Worm (Caenorhabditis elegans) whole organism, L4 larva: ENCODE results near the gene C45H4.14.

Experiments
- F44E2.7 ChIP-seq: fragments of 200-800 bp; sonication (Bioruptor generic); IDR thresholded peaks from 2 replicates; pipeline ENCODE4 v2.1.2; 2022; ENCODE audit warnings: missing genetic modification characterization, missing compliant biosample characterization
- Y105C5A.15 ChIP-seq: fragments of 200-800 bp; sonication (Bioruptor generic); IDR thresholded peaks from 2 replicates; pipeline ENCODE4 v1.3.6; 2022; ENCODE audit warnings: missing genetic modification characterization, missing compliant biosample characterization
- Y5F2A.4 ChIP-seq: fragments of 200-800 bp; sonication (Bioruptor generic); optimal IDR thresholded peaks from 2 replicates; lab custom pipeline; 2018; ENCODE audit warnings: mild to moderate bottlenecking, missing genetic modification characterization, missing compliant biosample characterization
- ZK546.5 ChIP-seq, 2 experiments: sonication (generic microtip); optimal IDR thresholded peaks; 2 replicates each; lab custom pipeline; 2017; ENCODE audit warnings: missing biosample characterization in 2 of 2, missing genetic modification characterization in 2 of 2
- aha-1 ChIP-seq: fragments of 150-350 bp; peaks from one replicate; lab custom pipeline; 2014; ENCODE audit warnings: missing biosample characterization, missing genetic modification characterization
- aly-2 ChIP-seq: sonication (generic microtip); optimal IDR thresholded peaks from 2 replicates; lab custom pipeline; 2018; ENCODE audit warnings: missing biosample characterization, missing genetic modification characterization
- arid-1 ChIP-seq: fragments of 200-800 bp; sonication (Bioruptor generic); conservative IDR thresholded peaks from 2 replicates; pipeline ENCODE4 v1.3.6; 2022; ENCODE audit warnings: missing genetic modification reagents, missing genetic modification characterization, missing compliant biosample characterization
- attf-4 ChIP-seq: sonication (generic microtip); optimal IDR thresholded peaks from 3 replicates; lab custom pipeline; 2017; ENCODE audit warnings: missing biosample characterization, missing genetic modification characterization
- ceh-20 ChIP-seq: fragments of 200-800 bp; sonication (Bioruptor generic); IDR thresholded peaks from 2 replicates; pipeline ENCODE4 v1.3.6; 2022; ENCODE audit warnings: missing genetic modification reagents, missing genetic modification characterization, missing compliant biosample characterization
- ceh-44 ChIP-seq: fragments of 200-800 bp; sonication (Bioruptor generic); IDR thresholded peaks from 2 replicates; pipeline ENCODE4 v1.3.6; 2022; ENCODE audit warnings: missing genetic modification reagents, missing genetic modification characterization, missing compliant biosample characterization
- ceh-82 ChIP-seq: sonication (generic microtip); optimal IDR thresholded peaks from 2 replicates; lab custom pipeline; 2017; ENCODE audit warnings: missing biosample characterization, missing genetic modification characterization
- daf-16 ChIP-seq, 3 experiments: sonication (generic microtip); optimal IDR thresholded peaks; 2 replicates each; lab custom pipeline; 2016 to 2017; ENCODE audit warnings: missing genetic modification characterization in 3 of 3, missing genetic modification reagents in 3 of 3, mild to moderate bottlenecking in 2 of 3, missing compliant biosample characterization in 2 of 3, missing biosample characterization in 1 of 3, moderate library complexity in 1 of 3
- dmd-6 ChIP-seq: fragments of 200-800 bp; sonication (Bioruptor generic); IDR thresholded peaks from 2 replicates; pipeline ENCODE4 v1.3.6; 2022; ENCODE audit warnings: missing genetic modification reagents, missing genetic modification characterization, missing compliant biosample characterization
- duxl-1 ChIP-seq: sonication (generic microtip); optimal IDR thresholded peaks from 2 replicates; lab custom pipeline; 2016; ENCODE audit warnings: mild to moderate bottlenecking, missing genetic modification characterization, moderate library complexity, missing compliant biosample characterization; ENCODE audit not compliant: poor library complexity
- hlh-30 ChIP-seq: sonication (generic microtip); optimal IDR thresholded peaks from 2 replicates; lab custom pipeline; 2017; ENCODE audit warnings: antibody characterized with exemption, mild to moderate bottlenecking, missing genetic modification characterization, missing compliant biosample characterization; ENCODE audit not compliant: insufficient read depth
- hmg-1.1 ChIP-seq: fragments of 200-800 bp; sonication (Bioruptor generic); IDR thresholded peaks from 2 replicates; pipeline ENCODE4 v1.3.6; 2022; ENCODE audit warnings: missing genetic modification reagents, missing genetic modification characterization, missing compliant biosample characterization
- lin-1 ChIP-seq: fragments of 200-800 bp; sonication (Bioruptor generic); IDR thresholded peaks from 2 replicates; pipeline ENCODE4 v1.3.6; 2022; ENCODE audit warnings: missing genetic modification reagents, missing genetic modification characterization, missing compliant biosample characterization
- lin-29 ChIP-seq: fragments of 200-800 bp; sonication (Bioruptor generic); IDR thresholded peaks from 2 replicates; pipeline ENCODE4 v1.3.6; 2022; ENCODE audit warnings: missing genetic modification reagents, missing genetic modification characterization, missing compliant biosample characterization
- mdt-29 ChIP-seq: fragments of 200-800 bp; sonication (Bioruptor generic); IDR thresholded peaks from 2 replicates; pipeline ENCODE4 v1.3.6; 2022; ENCODE audit warnings: missing genetic modification reagents, missing genetic modification characterization, missing compliant biosample characterization
- mep-1 ChIP-seq: fragments of 150-350 bp; sonication (generic microtip); optimal IDR thresholded peaks from 3 replicates; lab custom pipeline; 2014; ENCODE audit warnings: missing biosample characterization, missing genetic modification characterization
- mes-2 ChIP-seq: sonication (generic microtip); optimal IDR thresholded peaks from 2 replicates; lab custom pipeline; 2016; ENCODE audit warnings: missing genotype, mild to moderate bottlenecking, missing genetic modification characterization, missing compliant biosample characterization; ENCODE audit not compliant: poor library complexity, severe bottlenecking
- nhr-237 ChIP-seq: sonication (generic microtip); optimal IDR thresholded peaks from 2 replicates; lab custom pipeline; 2017; ENCODE audit warnings: missing biosample characterization, missing genetic modification characterization
- nhr-28 ChIP-seq: fragments of 150-350 bp; optimal IDR thresholded peaks from 2 replicates; lab custom pipeline; 2014; ENCODE audit warnings: missing biosample characterization, missing genetic modification characterization
- rbr-2 ChIP-seq: sonication (generic microtip); optimal IDR thresholded peaks from 2 replicates; lab custom pipeline; 2016; ENCODE audit warnings: missing genotype, missing genetic modification characterization, missing compliant biosample characterization
- sdz-12 ChIP-seq: fragments of 200-800 bp; sonication (Bioruptor generic); optimal IDR thresholded peaks from 2 replicates; lab custom pipeline; 2018; ENCODE audit warnings: mild to moderate bottlenecking, missing genetic modification characterization, missing compliant biosample characterization
- set-16 ChIP-seq: fragments of 200-800 bp; sonication (Bioruptor generic); IDR thresholded peaks from 2 replicates; pipeline ENCODE4 v1.3.6; 2022; ENCODE audit warnings: missing genetic modification reagents, missing genetic modification characterization, missing compliant biosample characterization
- spr-1 ChIP-seq: sonication (generic microtip); optimal IDR thresholded peaks from 2 replicates; lab custom pipeline; 2016; ENCODE audit warnings: mild to moderate bottlenecking, missing genetic modification characterization, missing compliant biosample characterization
- spr-3 ChIP-seq: fragments of 200-800 bp; sonication (Bioruptor generic); optimal IDR thresholded peaks from 2 replicates; lab custom pipeline; 2018; ENCODE audit warnings: mild to moderate bottlenecking, missing genetic modification characterization, missing compliant biosample characterization
- unc-39 ChIP-seq: sonication (generic microtip); optimal IDR thresholded peaks from 2 replicates; lab custom pipeline; 2017; ENCODE audit warnings: missing biosample characterization, missing genetic modification characterization
- unc-62 ChIP-seq, 3 experiments: fragments of 150-350 bp in 1 of 3; sonication (generic microtip); optimal IDR thresholded peaks in 2 of 3; peaks in 1 of 3; 1 replicate in 1 of 3; 2 replicates in 2 of 3; lab custom pipeline; 2014 to 2017; ENCODE audit warnings: missing biosample characterization in 3 of 3, missing genetic modification characterization in 3 of 3, missing genetic modification reagents in 3 of 3, missing genotype in 1 of 3
- zfp-2 ChIP-seq: sonication (generic microtip); optimal IDR thresholded peaks from 2 replicates; lab custom pipeline; 2016; ENCODE audit warnings: mild to moderate bottlenecking, missing genetic modification characterization, missing compliant biosample characterization
- zip-11 ChIP-seq: fragments of 200-800 bp; sonication (Bioruptor generic); IDR thresholded peaks from 2 replicates; pipeline ENCODE4 v1.3.6; 2022; ENCODE audit warnings: missing genetic modification characterization, missing compliant biosample characterization
- zip-2 ChIP-seq: fragments of 150-350 bp; optimal IDR thresholded peaks from 2 replicates; lab custom pipeline; 2014; ENCODE audit warnings: missing biosample characterization, missing genetic modification characterization
- ztf-7 ChIP-seq: fragments of 150-350 bp; optimal IDR thresholded peaks from 2 replicates; lab custom pipeline; 2014; ENCODE audit warnings: missing biosample characterization, missing genetic modification characterization

The C45H4.14 gene

DNA sequence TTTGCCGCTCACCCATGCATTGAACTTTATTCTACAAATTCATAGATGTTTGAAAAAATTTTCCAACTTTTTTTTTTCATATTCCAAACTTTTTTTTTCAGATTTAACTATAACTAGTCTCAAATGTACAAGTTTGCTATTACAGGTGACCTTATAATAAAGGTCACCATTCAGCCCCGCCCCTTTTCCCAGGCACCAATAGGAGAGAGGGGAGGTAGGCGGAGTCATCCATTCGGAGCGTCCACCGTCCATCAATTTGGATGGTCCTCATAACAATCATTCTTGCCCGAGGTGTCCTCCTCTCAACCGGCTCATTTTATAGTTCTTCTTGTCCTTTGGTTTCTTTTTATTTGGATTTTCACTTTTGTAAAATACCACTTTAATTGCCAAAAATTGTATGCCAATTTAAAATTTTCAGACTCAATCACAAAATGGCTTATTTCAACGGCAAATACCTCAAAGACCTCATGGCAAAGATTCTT is 28.7 kb upstream of the C45H4.14 start, which contains the start of gene Y5H2B.3:
Y5H2B.3 (plus strand) TSS at position 432 of the 482 bp plus-strand sequence.
- TF ChIP-seq hlh-30 (tag; lab: Kevin White, UChicago) (no peak), sdz-12 (GFP tag; lab: Kevin White, UChicago) (no peak), spr-3 (GFP tag; lab: Kevin White, UChicago) (no peak), ceh-82 (tag; lab: Kevin White, UChicago) (no peak)

DNA sequence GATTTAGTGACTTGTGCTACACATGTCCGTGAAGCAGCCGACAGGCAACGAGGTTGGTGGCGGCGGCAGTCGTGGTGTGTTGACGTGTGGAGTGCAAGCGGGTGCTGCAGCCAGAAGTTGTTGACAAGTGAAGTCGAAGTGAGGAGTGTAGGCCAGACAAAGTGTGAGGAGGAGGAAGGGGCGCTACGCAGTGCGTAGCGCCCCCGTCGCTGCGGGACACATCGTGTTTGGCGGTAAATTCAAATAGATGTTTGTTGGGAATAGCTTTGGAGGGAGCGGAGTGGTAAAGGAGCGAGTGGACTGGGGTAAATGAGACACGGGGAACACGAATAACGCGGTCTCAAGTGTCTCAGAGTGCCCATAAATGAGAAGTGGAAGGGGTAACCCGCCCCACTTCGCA is 26.3 kb upstream of the C45H4.14 start:
- TF ChIP-seq set-16 (GFP tag; lab: Robert Waterston, UW) (0 out of 2 replicates have a peak, but pooled peaks have one; percentile 32), mes-2 (no peak), aha-1 (peak; percentile 62)
- TF ChIP-seq, all 104 proteins: peak for 2

DNA sequence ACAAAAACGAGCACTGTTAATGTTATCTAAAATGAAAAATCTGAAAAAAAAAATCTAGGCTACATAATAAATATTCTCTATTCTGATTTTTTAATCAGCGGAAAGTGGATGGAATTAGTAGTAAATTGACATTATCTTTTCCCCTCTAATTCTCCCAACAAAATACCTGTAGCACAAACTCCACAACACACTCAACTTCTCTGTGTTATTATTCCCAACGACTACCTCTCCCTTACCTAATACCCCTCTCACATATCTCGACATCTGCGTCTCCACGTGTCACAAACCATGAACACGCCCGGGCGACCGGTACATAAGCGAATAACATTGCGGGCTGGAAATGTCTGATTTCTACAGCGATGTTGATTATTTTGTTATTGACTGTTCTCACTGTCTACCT is 23.9 kb upstream of the C45H4.14 start, which contains the start of gene cyp-33C2:
cyp-33C2 (plus strand) TSS at position 327 of the 400 bp plus-strand sequence.
- TF ChIP-seq daf-16 (GFP tag; optimal IDR thresholded peaks at IDR 0.05; lab: Kevin White, UChicago) (no peak), daf-16 (tag; optimal IDR thresholded peaks at IDR 0.05; lab: Kevin White, UChicago) (peak; percentile 25), nhr-28 (tag; lab: Kevin White, UChicago) (peak; percentile 93), dmd-6 (peak; percentile 61), Y105C5A.15 (no peak), set-16 (GFP tag; lab: Robert Waterston, UW) (no peak)

DNA sequence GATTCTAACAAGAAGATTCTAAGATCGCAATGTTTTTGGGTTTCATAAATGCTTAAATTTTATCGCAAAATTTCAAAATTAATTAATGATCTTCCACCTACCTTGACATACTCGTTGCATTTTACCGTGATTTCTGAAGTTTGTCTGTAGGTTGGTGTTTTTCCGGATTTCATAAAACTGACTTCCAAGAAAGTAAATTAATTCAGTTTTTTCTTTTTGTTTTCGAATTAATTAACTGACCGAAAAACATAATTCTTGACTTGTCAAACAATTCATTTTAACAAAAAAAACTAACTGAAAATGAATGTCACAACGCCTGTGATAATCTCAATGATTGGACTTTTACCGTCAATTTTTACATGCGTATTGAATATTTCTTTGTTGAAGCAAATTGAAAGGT is 22.5 kb upstream of the C45H4.14 start, which contains the start of gene srbc-16:
srbc-16 (plus strand) TSS at position 301 of the 400 bp plus-strand sequence.
- TF ChIP-seq ceh-44 (GFP tag; lab: Robert Waterston, UW) (no peak), mep-1 (tag; lab: Kevin White, UChicago) (no peak), unc-39 (tag; lab: Kevin White, UChicago) (no peak), arid-1 (GFP tag; lab: Robert Waterston, UW) (no peak)
- TF ChIP-seq, all 104 proteins: peak for 0

DNA sequence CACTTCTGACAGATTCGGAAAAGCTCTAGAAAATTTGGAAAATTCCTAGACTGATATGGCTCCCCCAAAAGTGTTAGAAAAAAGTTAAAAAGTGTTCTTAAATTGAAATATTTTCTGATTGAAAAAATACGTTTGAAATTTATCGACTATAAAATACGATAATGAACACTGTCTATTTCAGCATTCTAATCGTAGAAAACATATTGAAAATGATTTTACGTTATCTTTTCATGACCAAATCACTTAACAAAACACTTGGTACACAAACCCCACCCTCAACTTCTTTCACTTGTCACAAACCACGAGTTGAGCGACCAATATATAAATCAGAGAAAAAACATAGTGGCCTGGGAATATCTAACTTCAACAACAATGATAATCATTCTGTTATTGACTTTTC is 20.0 kb upstream of the C45H4.14 start, which contains the start of gene cyp-33C1:
cyp-33C1 (plus strand) TSS at position 301 of the 400 bp plus-strand sequence.
- no peak for TF ChIP-seq Y5F2A.4
- TF ChIP-seq nhr-28 (tag; lab: Kevin White, UChicago) = peak; percentile 54

DNA sequence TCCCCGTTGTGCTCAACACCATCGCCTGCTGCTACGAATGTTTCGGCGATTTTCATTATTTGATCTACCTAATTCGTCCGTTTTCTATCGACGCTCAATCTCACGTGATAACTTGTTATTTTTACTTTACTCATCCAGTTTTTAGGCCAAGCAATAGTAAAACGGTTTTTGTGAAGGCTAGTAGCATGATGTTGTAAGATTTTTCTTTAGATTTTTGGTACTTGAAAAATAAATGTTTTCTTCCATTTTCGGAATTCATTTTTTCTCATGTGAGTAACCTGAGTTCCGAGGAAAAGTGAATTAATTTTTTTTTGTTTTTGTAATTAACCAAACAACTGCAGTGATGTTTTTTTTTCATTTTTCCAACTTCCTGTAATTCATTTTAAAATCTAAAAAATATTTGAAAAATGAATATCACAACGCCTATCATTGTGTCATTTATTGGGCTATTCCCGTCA is 18.1 kb upstream of the C45H4.14 start, which contains the start of gene srbc-17:
srbc-17 (plus strand) TSS at position 408 of the 458 bp plus-strand sequence.
- TF ChIP-seq spr-1 = no peak
- TF ChIP-seq unc-62 (GFP tag; optimal IDR thresholded peaks at IDR 0.05 in 1 of 2; lab: Kevin White, UChicago) = peak in 1 of 2 experiments; percentile 94
- TF ChIP-seq unc-62 (tag; optimal IDR thresholded peaks at IDR 0.05; lab: Kevin White, UChicago) = no peak

DNA sequence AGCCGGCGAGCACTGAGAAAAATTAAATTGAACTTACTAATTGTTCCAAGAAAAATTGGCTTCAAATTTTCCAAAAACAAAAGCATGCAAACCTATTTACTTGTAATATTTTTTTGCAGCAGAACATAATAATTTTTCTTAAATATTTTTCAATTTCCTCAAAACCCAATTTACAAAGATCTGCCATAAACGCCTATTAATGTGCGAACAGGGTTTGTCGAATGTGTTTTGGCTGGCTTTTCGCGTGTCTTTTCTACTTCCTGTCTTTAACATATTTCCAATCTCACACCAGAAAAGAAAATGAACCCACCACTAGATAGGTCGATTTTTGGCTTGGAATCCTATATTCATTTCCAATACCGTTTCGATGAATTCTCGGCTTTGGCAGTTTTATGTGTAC is 16.0 kb upstream of the C45H4.14 start, which contains the start of gene C45H4.18:
C45H4.18 (plus strand) TSS at position 301 of the 400 bp plus-strand sequence.
- TF ChIP-seq arid-1 (GFP tag; lab: Robert Waterston, UW) (no peak), duxl-1 (tag; lab: Kevin White, UChicago) (no peak), nhr-237 (tag; lab: Kevin White, UChicago) (no peak), mdt-29 (no peak), lin-1 (GFP tag; lab: Robert Waterston, UW) (no peak), rbr-2 (no peak)

DNA sequence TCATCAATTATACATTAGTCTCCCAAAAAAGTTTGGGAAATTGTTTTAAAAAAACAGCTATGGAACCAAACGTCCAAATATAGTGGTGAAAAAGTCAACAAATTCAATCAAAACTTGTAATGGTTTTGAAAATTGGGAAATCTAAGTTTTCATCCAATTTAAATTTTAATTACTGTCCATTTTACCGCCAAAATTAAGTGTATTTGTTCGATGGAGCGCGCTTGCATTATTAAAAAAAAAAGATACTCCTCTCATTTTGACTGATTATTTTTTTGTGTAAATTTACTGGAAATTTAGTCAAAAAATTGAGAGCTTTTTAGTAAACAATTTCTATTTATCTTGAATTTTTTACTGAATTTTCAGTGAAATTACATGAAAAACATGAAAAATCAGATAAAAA is 15.2 kb upstream of the C45H4.14 start:
- TF ChIP-seq daf-16 (GFP tag; optimal IDR thresholded peaks at IDR 0.05; lab: Kevin White, UChicago) = no peak
- TF ChIP-seq daf-16 (tag; optimal IDR thresholded peaks at IDR 0.05; lab: Kevin White, UChicago) = no peak
- TF ChIP-seq aha-1 = no peak
- TF ChIP-seq ZK546.5 (tag; optimal IDR thresholded peaks at IDR 0.05; lab: Kevin White, UChicago) = no peak
- TF ChIP-seq unc-62 (GFP tag; optimal IDR thresholded peaks at IDR 0.05 in 1 of 2; lab: Kevin White, UChicago) = no peak
- TF ChIP-seq unc-62 (tag; optimal IDR thresholded peaks at IDR 0.05; lab: Kevin White, UChicago) = no peak
- no peak for TF ChIP-seq aly-2 (tag; lab: Kevin White, UChicago)
- TF ChIP-seq zfp-2 (tag; lab: Kevin White, UChicago) = no peak
- TF ChIP-seq ztf-7 (tag; lab: Kevin White, UChicago) = no peak
- TF ChIP-seq zip-2 = no peak
- TF ChIP-seq attf-4 (tag; lab: Kevin White, UChicago) = no peak
- TF ChIP-seq mdt-29 = no peak
- TF ChIP-seq F44E2.7 (GFP tag; lab: Robert Waterston, UW) = no peak
- no peak for TF ChIP-seq ceh-20 (GFP tag; lab: Robert Waterston, UW)
- TF ChIP-seq lin-29 = no peak
- TF ChIP-seq zip-11 (GFP tag; lab: Robert Waterston, UW) = no peak
- TF ChIP-seq hmg-1.1 = no peak
